Worm (Caenorhabditis elegans) whole organism, L1 larva: ENCODE results near the gene C29A12.22.

Experiments used
- C34B4.2 ChIP-seq: sonication (generic microtip); optimal IDR thresholded peaks from 2 replicates; lab custom pipeline; 2017; ENCODE audit warnings: mild to moderate bottlenecking, missing genetic modification characterization, missing compliant biosample characterization
- Y116A8C.19 ChIP-seq: sonication (generic microtip); optimal IDR thresholded peaks from 2 replicates; lab custom pipeline; 2016; ENCODE audit warnings: missing compliant biosample characterization, missing genetic modification characterization, borderline replicate concordance
- aha-1 ChIP-seq: fragments of 150-350 bp; optimal IDR thresholded peaks from 2 replicates; lab custom pipeline; 2014; ENCODE audit warnings: missing biosample characterization, missing genetic modification characterization
- alr-1 ChIP-seq: fragments of 200-800 bp; sonication (Bioruptor generic); optimal IDR thresholded peaks from 2 replicates; lab custom pipeline; 2018; ENCODE audit warnings: borderline replicate concordance, mild to moderate bottlenecking, missing genetic modification characterization, missing compliant biosample characterization
- ama-1 ChIP-seq: fragments of 150-350 bp; optimal IDR thresholded peaks from 2 replicates; lab custom pipeline; 2014
- ceh-63 ChIP-seq: fragments of 200-800 bp; sonication (Bioruptor generic); optimal IDR thresholded peaks from 2 replicates; lab custom pipeline; 2018; ENCODE audit warnings: mild to moderate bottlenecking, missing genetic modification characterization, missing compliant biosample characterization
- ceh-90 ChIP-seq: sonication (generic microtip); optimal IDR thresholded peaks from 2 replicates; lab custom pipeline; 2016; ENCODE audit warnings: missing genetic modification characterization, missing compliant biosample characterization
- efl-1 ChIP-seq, 4 experiments: fragments of 150-350 bp; optimal IDR thresholded peaks in 3 of 4; peaks in 1 of 4; 1 replicate in 1 of 4; 2 replicates in 3 of 4; lab custom pipeline; 2014; ENCODE audit warnings: missing biosample characterization in 2 of 4, missing genetic modification characterization in 2 of 4, missing genetic modification reagents in 2 of 4
- efl-3 ChIP-seq: fragments of 200-800 bp; sonication (Bioruptor generic); optimal IDR thresholded peaks from 2 replicates; lab custom pipeline; 2018; ENCODE audit warnings: mild to moderate bottlenecking, missing genetic modification characterization, missing compliant biosample characterization
- egl-13 ChIP-seq: sonication (generic microtip); optimal IDR thresholded peaks from 2 replicates; lab custom pipeline; 2016; ENCODE audit warnings: missing genotype, missing genetic modification reagents, missing genetic modification characterization, missing compliant biosample characterization
- elt-2 ChIP-seq: sonication (generic microtip); optimal IDR thresholded peaks from 2 replicates; lab custom pipeline; 2016; ENCODE audit warnings: missing genetic modification characterization, mild to moderate bottlenecking, inconsistent platforms, missing compliant biosample characterization, missing genetic modification reagents
- elt-3 ChIP-seq, 6 experiments: fragments of 150-350 bp in 1 of 6; sonication (generic microtip); optimal IDR thresholded peaks; 2 replicates each; lab custom pipeline; 2017 to 2018; ENCODE audit warnings: missing biosample characterization in 6 of 6, missing genetic modification characterization in 6 of 6, inconsistent platforms in 1 of 6
- ets-5 ChIP-seq: fragments of 200-800 bp; sonication (Bioruptor generic); IDR thresholded peaks from 2 replicates; pipeline ENCODE4 v1.3.6; 2022; ENCODE audit warnings: missing genetic modification characterization, missing compliant biosample characterization
- fkh-10 ChIP-seq: sonication (generic microtip); optimal IDR thresholded peaks from 2 replicates; lab custom pipeline; 2017; ENCODE audit warnings: missing biosample characterization, missing genetic modification reagents, missing genetic modification characterization
- fkh-4 ChIP-seq: sonication (generic microtip); optimal IDR thresholded peaks from 2 replicates; lab custom pipeline; 2016; ENCODE audit warnings: missing compliant biosample characterization, missing genetic modification characterization, borderline replicate concordance
- grh-1 ChIP-seq: fragments of 200-800 bp; sonication (Bioruptor generic); IDR thresholded peaks from 2 replicates; pipeline ENCODE4 v1.3.6; 2022; ENCODE audit warnings: missing genetic modification reagents, missing genetic modification characterization, missing compliant biosample characterization
- hlh-4 ChIP-seq: sonication (generic microtip); optimal IDR thresholded peaks from 2 replicates; lab custom pipeline; 2016; ENCODE audit warnings: mild to moderate bottlenecking, missing genetic modification characterization, missing compliant biosample characterization
- isw-1 ChIP-seq: fragments of 200-800 bp; sonication (Bioruptor generic); IDR thresholded peaks from 2 replicates; pipeline ENCODE4 v1.3.6; 2022; ENCODE audit warnings: missing genetic modification characterization, missing compliant biosample characterization
- jun-1 ChIP-seq: fragments of 150-350 bp; optimal IDR thresholded peaks from 2 replicates; lab custom pipeline; 2014; ENCODE audit warnings: missing biosample characterization, missing genetic modification reagents, missing genetic modification characterization
- lin-13 ChIP-seq: fragments of 150-350 bp; optimal IDR thresholded peaks from 2 replicates; lab custom pipeline; 2014; ENCODE audit warnings: missing biosample characterization, missing genetic modification reagents, missing genetic modification characterization
- lin-14 ChIP-seq: fragments of 200-800 bp; sonication (Bioruptor generic); optimal IDR thresholded peaks from 2 replicates; lab custom pipeline; 2018; ENCODE audit warnings: mild to moderate bottlenecking, missing genetic modification characterization, moderate library complexity, missing compliant biosample characterization
- lin-15B ChIP-seq: fragments of 150-350 bp; sonication (generic microtip); optimal IDR thresholded peaks from 3 replicates; lab custom pipeline; 2014; ENCODE audit warnings: missing biosample characterization, missing genetic modification characterization
- lir-3 ChIP-seq: sonication (generic microtip); optimal IDR thresholded peaks from 2 replicates; lab custom pipeline; 2016; ENCODE audit warnings: mild to moderate bottlenecking, missing genetic modification characterization, moderate library complexity, missing compliant biosample characterization; ENCODE audit not compliant: poor library complexity
- nhr-11 ChIP-seq: fragments of 150-350 bp; optimal IDR thresholded peaks from 2 replicates; lab custom pipeline; 2014; ENCODE audit warnings: missing biosample characterization, missing genetic modification characterization
- nhr-19 ChIP-seq: fragments of 200-800 bp; sonication (Bioruptor generic); conservative IDR thresholded peaks from 2 replicates; pipeline ENCODE4 v1.3.6; 2022; ENCODE audit warnings: missing genetic modification characterization, missing compliant biosample characterization
- nhr-28 ChIP-seq: fragments of 150-350 bp; optimal IDR thresholded peaks from 2 replicates; lab custom pipeline; 2014; ENCODE audit warnings: missing biosample characterization, missing genetic modification characterization
- nhr-76 ChIP-seq: sonication (generic microtip); optimal IDR thresholded peaks from 2 replicates; lab custom pipeline; 2017; ENCODE audit warnings: missing biosample characterization, missing genetic modification characterization
- nhr-77 ChIP-seq: fragments of 150-350 bp; optimal IDR thresholded peaks from 2 replicates; lab custom pipeline; 2014; ENCODE audit warnings: missing biosample characterization, missing genetic modification characterization
- nhr-84 ChIP-seq: sonication (generic microtip); optimal IDR thresholded peaks from 2 replicates; lab custom pipeline; 2017; ENCODE audit warnings: missing biosample characterization, missing genetic modification characterization
- nhr-85 ChIP-seq: sonication (generic microtip); peaks from one replicate; lab custom pipeline; 2016; ENCODE audit warnings: missing genetic modification characterization, inconsistent platforms, missing compliant biosample characterization
- nhr-90 ChIP-seq: sonication (generic microtip); optimal IDR thresholded peaks from 2 replicates; lab custom pipeline; 2016; ENCODE audit warnings: mild to moderate bottlenecking, missing genetic modification characterization, missing compliant biosample characterization; ENCODE audit not compliant: poor library complexity
- pqm-1 ChIP-seq: sonication (generic microtip); optimal IDR thresholded peaks from 3 replicates; lab custom pipeline; 2017; ENCODE audit warnings: missing biosample characterization, missing genetic modification characterization
- rnt-1 ChIP-seq: sonication (generic microtip); optimal IDR thresholded peaks from 2 replicates; lab custom pipeline; 2016; ENCODE audit warnings: mild to moderate bottlenecking, missing genetic modification characterization, moderate library complexity, missing compliant biosample characterization
- skn-1 ChIP-seq: fragments of 150-350 bp; optimal IDR thresholded peaks from 2 replicates; lab custom pipeline; 2014; ENCODE audit warnings: missing biosample characterization, missing genetic modification characterization
- snpc-4 ChIP-seq: fragments of 150-350 bp; optimal IDR thresholded peaks from 2 replicates; lab custom pipeline; 2014; ENCODE audit warnings: missing biosample characterization, missing genetic modification characterization
- sup-37 ChIP-seq: fragments of 200-800 bp; sonication (Bioruptor generic); optimal IDR thresholded peaks from 2 replicates; lab custom pipeline; 2018; ENCODE audit warnings: mild to moderate bottlenecking, missing genetic modification characterization, missing compliant biosample characterization
- tbx-2 ChIP-seq: sonication (generic microtip); optimal IDR thresholded peaks from 2 replicates; lab custom pipeline; 2016; ENCODE audit warnings: missing genetic modification characterization, missing compliant biosample characterization
- unc-130 ChIP-seq: fragments of 150-350 bp; optimal IDR thresholded peaks from 2 replicates; lab custom pipeline; 2017; ENCODE audit warnings: missing biosample characterization, missing genetic modification characterization, inconsistent platforms
- unc-30 ChIP-seq: sonication (generic microtip); optimal IDR thresholded peaks from 2 replicates; lab custom pipeline; 2017; ENCODE audit warnings: missing biosample characterization, missing genetic modification characterization
- unc-86 ChIP-seq: sonication (generic microtip); optimal IDR thresholded peaks from 2 replicates; lab custom pipeline; 2016; ENCODE audit warnings: missing genetic modification characterization, missing compliant biosample characterization
- unc-98 ChIP-seq: fragments of 200-800 bp; sonication (Bioruptor generic); IDR thresholded peaks from 2 replicates; pipeline ENCODE4 v1.3.6; 2022; ENCODE audit warnings: missing genetic modification characterization, missing compliant biosample characterization
- vab-15 ChIP-seq: sonication (generic microtip); optimal IDR thresholded peaks from 2 replicates; lab custom pipeline; 2017; ENCODE audit warnings: missing genotype, mild to moderate bottlenecking, missing genetic modification characterization, missing compliant biosample characterization

C29A12.22 gene

ce11 chrV:10771390-10771789, 40.5 kb upstream of the C29A12.22 start, which contains the start of gene D1054.3:
TSS of gene D1054.3 (plus strand) at chrV:10771451.
- TF ChIP-seq vab-15 (tag; lab: Kevin White, UChicago) (no peak), ets-5 (GFP tag; lab: Robert Waterston, UW) (no peak), nhr-77 (tag; lab: Kevin White, UChicago) (no peak), skn-1 (tag; lab: Kevin White, UChicago) (no peak), nhr-28 (tag; lab: Kevin White, UChicago) (no peak), C34B4.2 (no peak), ama-1 (no peak)

- TF ChIP-seq nhr-28 (tag; lab: Kevin White, UChicago) (no peak), nhr-85 (tag; lab: Kevin White, UChicago) (peak; percentile 19)
Observed at ce11 chrV:10773216-10773615, 38.6 kb upstream of the C29A12.22 start.

DNA sequence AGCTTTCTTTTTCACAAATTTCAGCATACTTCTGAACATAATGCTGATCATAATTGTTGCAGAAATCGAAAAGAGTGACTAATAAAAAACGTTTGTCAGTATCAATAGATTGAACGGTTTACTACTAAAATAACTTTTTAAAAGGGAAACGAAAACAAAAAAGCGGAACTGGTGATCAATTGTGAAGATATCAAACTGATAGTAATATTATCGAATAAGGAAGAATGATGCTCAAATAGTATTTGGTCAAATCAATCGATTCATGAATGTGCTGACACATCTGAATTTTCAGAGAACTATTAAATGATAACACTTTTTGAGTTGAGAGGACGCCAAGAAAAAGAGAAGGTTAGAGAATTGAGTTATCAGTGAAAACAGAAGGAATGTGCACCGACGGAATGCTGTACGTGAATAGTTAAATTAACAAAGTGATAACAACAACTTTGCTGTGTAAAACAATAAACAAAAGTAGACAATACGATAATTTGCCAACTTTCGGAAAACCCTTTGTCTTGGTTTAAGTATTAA, 35.3 kb upstream of the C29A12.22 start, which contains the start of gene D1054.5:
D1054.5 (minus strand) TSS at position 51 of the 528 bp plus-strand sequence.
- peak; percentile 30 for TF ChIP-seq jun-1
- TF ChIP-seq aha-1: no peak
- TF ChIP-seq elt-2: peak; percentile 94
- TF ChIP-seq lin-14 (GFP tag; lab: Kevin White, UChicago): no peak

DNA sequence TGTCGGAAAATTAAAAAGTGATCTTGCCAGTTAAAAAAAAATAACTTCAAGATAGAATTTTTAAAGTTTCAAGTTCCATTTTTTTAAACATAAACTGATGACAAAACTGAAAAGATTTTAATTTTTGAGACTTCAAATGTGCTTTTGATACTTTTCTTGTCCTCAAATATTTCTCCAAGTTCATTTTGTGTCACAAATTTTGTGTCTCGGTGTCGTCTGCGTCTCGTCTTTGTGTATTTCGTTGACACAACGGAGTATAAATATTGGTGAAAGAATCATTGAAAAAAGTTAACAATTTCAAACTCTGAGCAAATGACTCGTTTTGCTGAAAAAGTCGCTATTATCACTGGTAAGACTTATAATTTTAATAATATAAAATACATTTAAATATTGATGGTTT, 27.9 kb upstream of the C29A12.22 start, which contains the start of gene D1054.8:
D1054.8 (plus strand) TSS at position 301 of the 400 bp plus-strand sequence.
- TF ChIP-seq jun-1: no peak
- no peak for TF ChIP-seq efl-1 (optimal IDR thresholded peaks at IDR 0.05; lab: Kevin White, UChicago)
- TF ChIP-seq efl-1 (GFP tag; optimal IDR thresholded peaks at IDR 0.05 in 1 of 2; lab: Kevin White, UChicago): no peak
- no peak for TF ChIP-seq tbx-2 (tag; lab: Kevin White, UChicago)
- TF ChIP-seq nhr-84: no peak
- no peak for TF ChIP-seq lin-14 (GFP tag; lab: Kevin White, UChicago)
- TF ChIP-seq aha-1: no peak
- TF ChIP-seq lir-3: no peak
- TF ChIP-seq pqm-1 (tag; lab: Kevin White, UChicago): no peak

- TF ChIP-seq rnt-1: no peak
- no peak for TF ChIP-seq unc-86 (tag; lab: Kevin White, UChicago)
- TF ChIP-seq nhr-19 (GFP tag; lab: Robert Waterston, UW): no peak
- no peak for TF ChIP-seq grh-1 (GFP tag; lab: Robert Waterston, UW)
- no peak for TF ChIP-seq lin-15B
- no peak for TF ChIP-seq fkh-4 (tag; lab: Kevin White, UChicago)
- no peak for TF ChIP-seq nhr-11
- TF ChIP-seq isw-1 (GFP tag; lab: Robert Waterston, UW): no peak
- TF ChIP-seq nhr-90: no peak
- TF ChIP-seq fkh-10 (GFP tag; lab: Kevin White, UChicago): no peak
- no peak for TF ChIP-seq alr-1 (tag; lab: Kevin White, UChicago)
- no peak for TF ChIP-seq lin-14 (GFP tag; lab: Kevin White, UChicago)
- TF ChIP-seq sup-37 (GFP tag; lab: Kevin White, UChicago): no peak
- TF ChIP-seq skn-1 (tag; lab: Kevin White, UChicago): no peak
- no peak for TF ChIP-seq lir-3
- no peak for TF ChIP-seq snpc-4
- TF ChIP-seq, all 84 proteins: peak for 0
Observed at ce11 chrV:10790921-10791320, 20.9 kb upstream of the C29A12.22 start, which contains the start of gene D1054.9. TSS of gene D1054.9 (minus strand) at chrV:10791057.

DNA sequence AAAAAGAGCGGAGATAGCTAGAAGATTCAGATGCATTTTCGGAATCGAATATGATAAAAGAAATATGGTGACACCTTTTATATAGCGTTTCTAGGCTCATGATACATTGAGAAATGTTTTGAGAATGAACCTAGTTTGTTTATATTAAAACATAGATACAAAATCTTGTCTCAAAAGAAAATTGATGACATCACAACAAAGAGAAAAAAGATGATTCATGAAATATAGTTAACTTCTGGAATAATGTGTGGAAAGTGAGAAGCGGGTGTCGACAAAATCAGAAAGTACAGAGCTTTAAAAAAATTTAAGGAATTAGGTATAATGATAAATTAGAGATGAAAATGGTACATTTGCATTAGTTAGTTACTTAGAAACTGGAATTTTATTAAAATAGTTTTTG, 19.1 kb upstream of the C29A12.22 start, which contains the start of gene D1054.10:
D1054.10 (minus strand) TSS at position 101 of the 400 bp plus-strand sequence.
- no peak for TF ChIP-seq efl-3 (GFP tag; lab: Kevin White, UChicago)
- no peak for TF ChIP-seq Y116A8C.19 (tag; lab: Kevin White, UChicago)
- TF ChIP-seq egl-13 (tag; lab: Kevin White, UChicago): no peak
- TF ChIP-seq ceh-90: no peak
- no peak for TF ChIP-seq unc-30
- TF ChIP-seq tbx-2 (tag; lab: Kevin White, UChicago): no peak
- TF ChIP-seq nhr-77 (tag; lab: Kevin White, UChicago): no peak
- no peak for TF ChIP-seq lin-13 (GFP tag; lab: Kevin White, UChicago)
- TF ChIP-seq nhr-28 (tag; lab: Kevin White, UChicago): no peak
- no peak for TF ChIP-seq nhr-76
- TF ChIP-seq unc-130: no peak
- no peak for TF ChIP-seq unc-98 (GFP tag; lab: Robert Waterston, UW)
- TF ChIP-seq elt-2: no peak
- TF ChIP-seq elt-3 (tag; optimal IDR thresholded peaks at IDR 0.05; lab: Kevin White, UChicago): no peak
- no peak for TF ChIP-seq ceh-63 (GFP tag; lab: Kevin White, UChicago)
- TF ChIP-seq hlh-4 (tag; lab: Kevin White, UChicago): no peak
